Worm (Caenorhabditis elegans): Measurements from ENCODE around the gene slc-17.7.

- peak in 1 of 2 experiments; percentile 51 for TF ChIP-seq lsy-2 (tag; optimal IDR thresholded peaks at IDR 0.05)
- peak; percentile 37 for TF ChIP-seq nhr-28 (tag; optimal IDR thresholded peaks at IDR 0.05)
- no peak for TF ChIP-seq aha-1 (tag)
- no peak for TF ChIP-seq daf-19 (GFP tag; conservative IDR thresholded peaks at IDR 0.05)
- TF ChIP-seq pqm-1 (tag; optimal IDR thresholded peaks at IDR 0.05), result no peak
- TF ChIP-seq ztf-11 (tag; optimal IDR thresholded peaks at IDR 0.05), result no peak
- no peak for TF ChIP-seq lir-3 (tag; optimal IDR thresholded peaks at IDR 0.05)
- TF ChIP-seq unc-62 (GFP tag; optimal IDR thresholded peaks at IDR 0.05 in 1 of 2), result peak in 1 of 2 experiments; percentile 6
- TF ChIP-seq unc-62 (tag; optimal IDR thresholded peaks at IDR 0.05), result no peak
- TF ChIP-seq nhr-237 (tag; optimal IDR thresholded peaks at IDR 0.05), result no peak
- no peak for TF ChIP-seq tra-1 (GFP tag; IDR thresholded peaks at IDR 0.05)
These were observed 45.9 kb downstream of the slc-17.7 start for ce11 chrV:9220444-9220843.

Measured in whole organism, L4 larva.